ENCODE assay signal across 1 fruit fly cellular context in the genomic region with DNA sequence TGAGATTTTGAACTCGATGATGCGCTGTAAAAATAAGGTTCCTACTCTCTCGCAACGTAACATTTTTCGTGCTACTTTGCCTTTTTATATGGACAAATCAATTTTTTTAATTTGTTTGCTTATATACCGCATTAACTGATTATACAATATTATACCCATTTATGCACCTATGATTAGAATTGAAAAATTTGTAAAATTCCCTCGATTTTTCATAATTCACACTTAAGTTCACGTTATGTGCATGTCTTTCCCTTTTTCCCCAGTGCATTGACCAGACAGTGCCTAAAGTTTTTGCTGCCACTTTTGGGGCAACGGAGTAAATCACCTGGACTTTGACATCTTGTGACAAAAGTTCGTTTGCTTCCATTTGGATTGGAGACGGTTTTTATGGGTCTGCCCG.
TF ChIP-seq lines count a peak whose summit lies in the region.

No protein-coding gene starts in this region.

TF ChIP-seq in whole organism, prepupa, 60 proteins besides CTCF, POLR2A, EP300 and RAD21 (continued from another document):
- TF ChIP-seq dsx (GFP tag; optimal IDR thresholded peaks at IDR 0.05; lab: Kevin White, UChicago; ENCODE audit: poor library complexity, severe bottlenecking) (no peak), Hr38 (GFP tag; optimal IDR thresholded peaks at IDR 0.05; lab: Kevin White, UChicago) (no peak), Met (GFP tag; optimal IDR thresholded peaks at IDR 0.05; lab: Kevin White, UChicago) (peak; percentile 22)
